Worm (Caenorhabditis elegans): ENCODE data around the gene W08F4.7.

The W08F4.7 gene

ce11 chrII:582649-583048 is 5.1 kb upstream of the W08F4.7 start, which contains the start of gene fbxb-14:
fbxb-14 (minus strand) TSS chrII:582749.
- TF ChIP-seq snpc-4 (tag; optimal IDR thresholded peaks at IDR 0.05), result no peak

- TF ChIP-seq nhr-12 (tag; optimal IDR thresholded peaks at IDR 0.05) (no peak), lin-13 (GFP tag; optimal IDR thresholded peaks at IDR 0.05) (no peak), aly-2 (tag; optimal IDR thresholded peaks at IDR 0.05) (no peak), unc-39 (tag; optimal IDR thresholded peaks at IDR 0.05) (no peak), ztf-4 (tag; optimal IDR thresholded peaks at IDR 0.05) (no peak), sma-3 (GFP tag; optimal IDR thresholded peaks at IDR 0.05) (no peak), lin-11 (tag; optimal IDR thresholded peaks at IDR 0.05) (no peak), mdl-1 (tag; optimal IDR thresholded peaks at IDR 0.05) (no peak)
These were observed 4.5 kb upstream of the W08F4.7 start for ce11 chrII:581983-582382.

- TF ChIP-seq ZK546.5 (tag; optimal IDR thresholded peaks at IDR 0.05), result no peak
- TF ChIP-seq nhr-23 (tag; optimal IDR thresholded peaks at IDR 0.05), result no peak
- no peak for TF ChIP-seq Y55F3AM.14 (GFP tag; optimal IDR thresholded peaks at IDR 0.05)
- TF ChIP-seq nhr-25 (tag; optimal IDR thresholded peaks at IDR 0.05), result no peak
- TF ChIP-seq C34F6.9 (tag; optimal IDR thresholded peaks at IDR 0.05), result peak; percentile 19
- no peak for TF ChIP-seq nhr-237 (tag; optimal IDR thresholded peaks at IDR 0.05)
- TF ChIP-seq aly-2 (tag; optimal IDR thresholded peaks at IDR 0.05), result no peak
- TF ChIP-seq blmp-1 (tag; optimal IDR thresholded peaks at IDR 0.05; ENCODE audit: insufficient read depth), result no peak
- TF ChIP-seq nhr-129 (tag; optimal IDR thresholded peaks at IDR 0.05), result peak; percentile 14
- TF ChIP-seq unc-55 (GFP tag; optimal IDR thresholded peaks at IDR 0.05), result peak; percentile 20
- peak; percentile 23 for TF ChIP-seq gmeb-1 (tag; optimal IDR thresholded peaks at IDR 0.05)
- no peak for TF ChIP-seq egl-27 (tag; optimal IDR thresholded peaks at IDR 0.05)
- no peak for TF ChIP-seq crh-2 (tag; optimal IDR thresholded peaks at IDR 0.05)
- no peak for TF ChIP-seq mab-5 (tag; optimal IDR thresholded peaks at IDR 0.05)
- no peak for TF ChIP-seq peb-1 (tag; optimal IDR thresholded peaks at IDR 0.05)
- peak in 1 of 2 experiments; percentile 10 for TF ChIP-seq lsy-2 (tag; optimal IDR thresholded peaks at IDR 0.05)
These were observed 2.7 kb upstream of the W08F4.7 start, which contains the start of the genes cdc-37 and W08F4.3 for ce11 chrII:580189-580643. cdc-37 (minus strand) TSS chrII:580593. W08F4.3 (plus strand) TSS chrII:580602.

ce11 chrII:578803-579202 is 1.3 kb upstream of the W08F4.7 start:
- TF ChIP-seq ztf-11 (tag; optimal IDR thresholded peaks at IDR 0.05) (no peak), unc-55 (GFP tag; optimal IDR thresholded peaks at IDR 0.05) (no peak), nhr-77 (tag; optimal IDR thresholded peaks at IDR 0.05) (no peak), mbf-1 (tag; optimal IDR thresholded peaks at IDR 0.05) (no peak), ceh-82 (tag; optimal IDR thresholded peaks at IDR 0.05) (no peak), egl-27 (tag; optimal IDR thresholded peaks at IDR 0.05) (no peak), alr-1 (tag; optimal IDR thresholded peaks at IDR 0.05) (no peak), nhr-10 (tag; optimal IDR thresholded peaks at IDR 0.05) (no peak), C34F6.9 (tag; optimal IDR thresholded peaks at IDR 0.05) (no peak), nhr-25 (tag; optimal IDR thresholded peaks at IDR 0.05) (no peak), mdl-1 (tag; optimal IDR thresholded peaks at IDR 0.05) (no peak), nhr-129 (tag; optimal IDR thresholded peaks at IDR 0.05) (no peak), lin-39 (tag; optimal IDR thresholded peaks at IDR 0.05) (no peak), skn-1 (tag; optimal IDR thresholded peaks at IDR 0.05) (no peak), peb-1 (tag; optimal IDR thresholded peaks at IDR 0.05) (no peak), ztf-1 (GFP tag; conservative IDR thresholded peaks at IDR 0.05) (no peak), sma-9 (GFP tag; optimal IDR thresholded peaks at IDR 0.05) (no peak), sma-9 (tag; optimal IDR thresholded peaks at IDR 0.05) (no peak), gmeb-1 (tag; optimal IDR thresholded peaks at IDR 0.05) (no peak)

ce11 chrII:574064-574463 is 3.5 kb downstream of the W08F4.7 start:
- TF ChIP-seq mab-5 (tag; optimal IDR thresholded peaks at IDR 0.05), result no peak
- no peak for TF ChIP-seq fos-1 (tag; optimal IDR thresholded peaks at IDR 0.05)
- no peak for TF ChIP-seq lin-11 (tag; optimal IDR thresholded peaks at IDR 0.05)
- TF ChIP-seq ceh-16 (tag; optimal IDR thresholded peaks at IDR 0.05), result no peak
- no peak for TF ChIP-seq blmp-1 (tag; optimal IDR thresholded peaks at IDR 0.05; ENCODE audit: insufficient read depth)
- TF ChIP-seq ZK546.5 (tag; optimal IDR thresholded peaks at IDR 0.05), result no peak
- no peak for TF ChIP-seq elt-1 (tag; optimal IDR thresholded peaks at IDR 0.05)
- TF ChIP-seq sma-9 (GFP tag; optimal IDR thresholded peaks at IDR 0.05), result no peak
- TF ChIP-seq sma-9 (tag; optimal IDR thresholded peaks at IDR 0.05), result no peak
- TF ChIP-seq mdl-1 (tag; optimal IDR thresholded peaks at IDR 0.05), result no peak
- no peak for TF ChIP-seq nhr-10 (tag; optimal IDR thresholded peaks at IDR 0.05)
- TF ChIP-seq crh-2 (tag; optimal IDR thresholded peaks at IDR 0.05), result no peak
- TF ChIP-seq skn-1 (tag; optimal IDR thresholded peaks at IDR 0.05), result no peak
- no peak for TF ChIP-seq aly-2 (tag; optimal IDR thresholded peaks at IDR 0.05)
- TF ChIP-seq F13H6.1 (tag; optimal IDR thresholded peaks at IDR 0.05), result no peak
- TF ChIP-seq ama-1 (optimal IDR thresholded peaks at IDR 0.05), result no peak
- no peak for TF ChIP-seq C34F6.9 (tag; optimal IDR thresholded peaks at IDR 0.05)

All from whole organism, L2 larva.